Worm (Caenorhabditis elegans): ENCODE results near the gene H04M03.12.

- TF ChIP-seq mab-5 (tag; optimal IDR thresholded peaks at IDR 0.05) (no peak), nhr-237 (tag; optimal IDR thresholded peaks at IDR 0.05) (no peak), unc-39 (tag; optimal IDR thresholded peaks at IDR 0.05) (no peak), elt-3 (tag; optimal IDR thresholded peaks at IDR 0.05) (no peak), nhr-2 (tag; optimal IDR thresholded peaks at IDR 0.05) (no peak), ceh-39 (tag; optimal IDR thresholded peaks at IDR 0.05) (no peak), ztf-11 (tag; optimal IDR thresholded peaks at IDR 0.05) (no peak), unc-62 (GFP tag; optimal IDR thresholded peaks at IDR 0.05) (no peak), elt-1 (tag; optimal IDR thresholded peaks at IDR 0.05; ENCODE audit: borderline replicate concordance, insufficient read depth) (no peak), lin-13 (tag; optimal IDR thresholded peaks at IDR 0.05) (no peak), snpc-4 (tag; optimal IDR thresholded peaks at IDR 0.05) (no peak), ceh-83 (GFP tag; optimal IDR thresholded peaks at IDR 0.05) (no peak)
Measured at ce11 chrIV:5902730-5903129, 425 bp downstream of the H04M03.12 start.
